Worm (Caenorhabditis elegans) whole organism, late embryonic: Measurements from ENCODE around the gene K12H6.7.

Source experiments
- Y22D7AL.16 ChIP-seq: sonication (generic microtip); optimal IDR thresholded peaks from 2 replicates; lab custom pipeline; 2016; ENCODE audit warnings: missing genetic modification characterization, missing compliant biosample characterization
- ahr-1 ChIP-seq: sonication (generic microtip); optimal IDR thresholded peaks from 2 replicates; lab custom pipeline; 2016; ENCODE audit warnings: missing genetic modification characterization, missing compliant biosample characterization
- ama-1 ChIP-seq: fragments of 150-350 bp; optimal IDR thresholded peaks from 2 replicates; lab custom pipeline; 2014
- hlh-8 ChIP-seq: sonication (generic microtip); optimal IDR thresholded peaks from 2 replicates; lab custom pipeline; 2016; ENCODE audit warnings: missing genotype, missing genetic modification characterization, missing compliant biosample characterization
- pha-4 ChIP-seq: fragments of 150-350 bp; optimal IDR thresholded peaks from 2 replicates; lab custom pipeline; 2018; ENCODE audit warnings: missing biosample characterization, missing genetic modification reagents, missing genetic modification characterization

DNA sequence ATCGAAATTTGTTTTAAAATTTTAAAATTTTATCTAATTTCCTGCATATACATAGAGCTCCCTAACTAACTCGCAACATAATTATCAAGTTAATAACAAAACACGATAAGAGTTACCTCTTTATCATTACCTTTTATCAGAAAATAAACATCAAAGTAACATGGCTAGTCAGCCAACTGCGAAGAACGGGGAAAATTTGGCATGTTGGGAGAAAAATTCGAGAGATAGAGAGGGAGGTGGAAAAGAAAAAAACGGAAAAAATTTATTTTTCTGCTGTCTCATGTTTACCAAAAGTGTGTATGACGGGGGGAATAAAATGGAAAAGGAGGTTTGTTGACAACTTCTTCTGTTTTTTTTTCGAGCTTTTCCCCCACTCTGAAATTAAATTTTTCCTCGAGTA is 2.6 kb downstream of the K12H6.7 start:
- TF ChIP-seq ahr-1 (tag; lab: Kevin White, UChicago) (no peak), hlh-8 (no peak), ama-1 (lab: Kevin White, UChicago) (no peak), pha-4 (tag; lab: Kevin White, UChicago) (no peak), Y22D7AL.16 (tag; lab: Kevin White, UChicago) (no peak)
